Worm (Caenorhabditis elegans) whole organism, early embryonic: ENCODE data around the gene C55C3.73.

Experiments
- B0310.2 ChIP-seq: sonication (generic microtip); optimal IDR thresholded peaks from 2 replicates; lab custom pipeline; 2016; ENCODE audit warnings: mild to moderate bottlenecking, missing genetic modification characterization, missing compliant biosample characterization
- F13C5.2 ChIP-seq: sonication (generic microtip); optimal IDR thresholded peaks from 2 replicates; lab custom pipeline; 2017; ENCODE audit warnings: mild to moderate bottlenecking, missing genetic modification characterization, inconsistent platforms, missing compliant biosample characterization
- aly-1 ChIP-seq: sonication (generic microtip); optimal IDR thresholded peaks from 2 replicates; lab custom pipeline; 2016; ENCODE audit warnings: missing genetic modification characterization, missing compliant biosample characterization
- ama-1 ChIP-seq: fragments of 150-350 bp; optimal IDR thresholded peaks from 2 replicates; lab custom pipeline; 2014
- ceh-13 ChIP-seq: fragments of 200-800 bp; sonication (Bioruptor generic); optimal IDR thresholded peaks from 2 replicates; lab custom pipeline; 2018; ENCODE audit warnings: mild to moderate bottlenecking, missing genetic modification characterization, missing compliant biosample characterization
- ceh-36 ChIP-seq: sonication (generic microtip); optimal IDR thresholded peaks from 2 replicates; lab custom pipeline; 2016; ENCODE audit warnings: missing genetic modification characterization, inconsistent platforms, missing compliant biosample characterization
- ets-7 ChIP-seq: sonication (generic microtip); optimal IDR thresholded peaks from 2 replicates; lab custom pipeline; 2016; ENCODE audit warnings: missing genotype, missing genetic modification characterization, missing compliant biosample characterization
- flt-1 ChIP-seq: fragments of 200-800 bp; sonication (Bioruptor generic); IDR thresholded peaks from 2 replicates; pipeline ENCODE4 v1.3.6; 2022; ENCODE audit warnings: missing genetic modification characterization, missing compliant biosample characterization
- hmbx-1 ChIP-seq: sonication (generic microtip); optimal IDR thresholded peaks from 2 replicates; lab custom pipeline; 2016; ENCODE audit warnings: mild to moderate bottlenecking, missing genetic modification characterization, missing compliant biosample characterization
- hmg-4 ChIP-seq: fragments of 200-800 bp; sonication (Bioruptor generic); optimal IDR thresholded peaks from 2 replicates; lab custom pipeline; 2018; ENCODE audit warnings: mild to moderate bottlenecking, missing genetic modification characterization, missing compliant biosample characterization
- hnd-1 ChIP-seq: sonication (generic microtip); optimal IDR thresholded peaks from 2 replicates; lab custom pipeline; 2016; ENCODE audit warnings: missing genetic modification characterization, missing compliant biosample characterization
- pes-1 ChIP-seq: fragments of 200-800 bp; sonication (Bioruptor generic); IDR thresholded peaks from 2 replicates; pipeline ENCODE4 v1.3.6; 2022; ENCODE audit warnings: missing genetic modification reagents, missing genetic modification characterization, missing compliant biosample characterization
- scrt-1 ChIP-seq: fragments of 200-800 bp; sonication (Bioruptor generic); IDR thresholded peaks from 2 replicates; pipeline ENCODE4 v1.3.6; 2022; ENCODE audit warnings: missing genetic modification characterization, missing compliant biosample characterization
- sea-1 ChIP-seq: fragments of 200-800 bp; sonication (Bioruptor generic); conservative IDR thresholded peaks from 2 replicates; pipeline ENCODE4 v1.3.6; 2022; ENCODE audit warnings: missing genetic modification characterization, missing compliant biosample characterization
- tbx-11 ChIP-seq: fragments of 200-800 bp; sonication (Bioruptor generic); IDR thresholded peaks from 2 replicates; pipeline ENCODE4 v1.3.6; 2022; ENCODE audit warnings: missing genetic modification characterization, missing compliant biosample characterization
- tbx-37 ChIP-seq: fragments of 200-800 bp; sonication (Bioruptor generic); conservative IDR thresholded peaks from 2 replicates; pipeline ENCODE4 v1.3.6; 2022; ENCODE audit warnings: missing genetic modification reagents, missing genetic modification characterization, missing compliant biosample characterization
- tra-4 ChIP-seq: sonication (generic microtip); optimal IDR thresholded peaks from 2 replicates; lab custom pipeline; 2017; ENCODE audit warnings: missing genetic modification characterization, missing compliant biosample characterization

The C55C3.73 gene

DNA sequence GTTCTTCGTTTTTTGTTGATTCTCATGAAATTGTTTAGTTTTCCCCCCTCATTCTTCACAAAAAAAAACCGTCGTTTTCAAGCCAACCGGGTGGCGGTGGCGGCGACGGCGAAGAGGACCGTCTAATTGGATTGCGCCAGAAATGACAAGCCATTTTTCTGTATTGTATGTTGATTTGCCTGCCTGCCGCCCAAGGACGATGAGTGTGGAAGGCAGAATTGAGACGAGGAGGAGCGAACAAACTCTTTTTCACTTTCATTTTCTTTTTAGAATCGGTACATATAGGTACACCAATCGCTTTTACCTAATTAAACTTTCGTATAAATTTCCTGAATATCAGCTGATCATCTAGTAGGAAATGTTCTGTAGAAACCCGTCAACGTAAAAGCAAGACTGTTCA is 1.6 kb downstream of the C55C3.73 start:
- no peak for TF ChIP-seq ceh-36 (tag; lab: Kevin White, UChicago)
- TF ChIP-seq aly-1 (tag; lab: Kevin White, UChicago) = no peak
- no peak for TF ChIP-seq ceh-13 (GFP tag; lab: Kevin White, UChicago)
- TF ChIP-seq F13C5.2 (tag; lab: Kevin White, UChicago) = no peak
- no peak for TF ChIP-seq B0310.2 (tag; lab: Kevin White, UChicago)
- TF ChIP-seq hmg-4 (GFP tag; lab: Kevin White, UChicago) = no peak
- TF ChIP-seq ets-7 (tag; lab: Kevin White, UChicago) = no peak
- no peak for TF ChIP-seq flt-1 (GFP tag; lab: Robert Waterston, UW)
- no peak for TF ChIP-seq sea-1 (GFP tag; lab: Robert Waterston, UW)
- TF ChIP-seq tbx-11 (GFP tag; lab: Robert Waterston, UW) = no peak
- no peak for TF ChIP-seq hmbx-1 (tag; lab: Kevin White, UChicago)
- no peak for TF ChIP-seq tbx-37 (GFP tag; lab: Robert Waterston, UW)

DNA sequence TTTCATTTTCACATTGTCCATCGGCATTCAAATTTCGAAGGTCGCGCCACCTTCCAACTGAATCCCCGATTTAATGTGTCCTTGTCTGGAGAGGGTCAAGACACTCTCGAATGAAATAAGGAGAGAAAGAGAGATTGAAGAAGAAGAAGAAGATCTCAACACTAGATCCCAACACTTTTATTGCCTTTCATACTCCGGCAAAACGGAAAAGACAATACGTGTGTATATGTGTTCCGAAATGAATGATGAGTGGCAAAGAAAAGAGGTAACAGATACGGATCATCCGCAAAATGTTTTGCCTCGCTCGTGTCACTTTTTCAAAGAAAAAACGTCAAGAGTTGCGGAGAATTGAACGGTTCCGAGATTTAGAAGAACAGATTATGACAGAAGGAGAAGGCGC is 2.9 kb downstream of the C55C3.73 start:
- TF ChIP-seq hmbx-1 (tag; lab: Kevin White, UChicago) (no peak), tbx-11 (GFP tag; lab: Robert Waterston, UW) (no peak), flt-1 (GFP tag; lab: Robert Waterston, UW) (no peak), scrt-1 (GFP tag; lab: Robert Waterston, UW) (no peak)

DNA sequence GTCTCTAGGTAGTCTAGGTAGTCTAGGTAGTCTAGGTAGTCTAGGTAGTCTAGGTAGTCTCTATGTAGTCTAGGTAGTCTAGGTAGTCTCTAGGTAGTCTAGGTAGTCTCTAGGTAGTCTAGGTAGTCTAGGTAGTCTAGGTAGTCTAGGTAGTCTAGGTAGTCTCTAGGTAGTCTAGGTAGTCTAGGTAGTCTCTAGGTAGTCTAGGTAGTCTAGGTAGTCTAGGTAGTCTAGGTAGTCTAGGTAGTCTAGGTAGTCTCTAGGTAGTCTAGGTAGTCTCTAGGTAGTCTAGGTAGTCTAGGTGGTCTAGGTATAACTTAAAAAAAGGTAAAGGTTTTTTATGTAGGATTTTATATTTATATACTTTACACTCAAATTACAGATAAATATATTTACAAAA is 12.1 kb downstream of the C55C3.73 start:
- TF ChIP-seq flt-1 (GFP tag; lab: Robert Waterston, UW) (peak; percentile 49; the same call in 1 of the 2 replicates), tbx-37 (GFP tag; lab: Robert Waterston, UW) (peak; percentile 48; the same call in 1 of the 2 replicates)

DNA sequence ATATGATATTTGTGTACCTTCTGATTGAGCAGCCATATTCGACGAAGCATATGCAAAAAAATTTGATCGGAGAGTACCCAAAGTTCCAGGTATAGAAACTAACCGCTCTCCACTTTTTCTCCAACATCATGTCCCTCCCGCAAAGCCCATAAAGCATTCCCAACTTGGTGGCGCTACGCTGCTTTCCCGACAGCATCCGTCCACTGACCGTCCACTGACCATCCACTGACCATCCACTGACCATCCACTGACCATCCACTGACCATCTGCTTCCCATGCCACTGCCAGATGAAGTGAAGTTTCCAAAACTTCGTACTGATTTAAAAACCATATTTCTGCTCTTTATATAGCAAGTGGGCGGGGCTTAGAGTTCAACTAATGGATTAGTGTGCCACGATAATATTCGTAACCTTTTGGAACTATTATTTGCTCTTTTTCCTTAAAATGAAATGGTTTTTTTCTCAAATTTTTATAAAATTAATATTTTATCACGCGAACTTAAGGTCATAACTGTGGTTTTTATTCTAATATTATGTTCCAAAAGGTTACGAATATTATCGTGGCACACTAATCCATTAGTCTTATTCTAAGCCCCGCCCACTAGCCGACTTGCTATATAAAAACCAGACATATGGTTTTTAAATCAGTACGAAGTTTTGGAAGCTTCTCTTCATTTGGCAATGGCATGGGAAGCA is 12.7 kb downstream of the C55C3.73 start, which contains the start of gene C55C3.8:
Gene C55C3.8, plus strand, starts transcription at position 645 of the 695 bp plus-strand sequence.
- no peak for TF ChIP-seq ceh-13 (GFP tag; lab: Kevin White, UChicago)
- no peak for TF ChIP-seq hnd-1
- TF ChIP-seq flt-1 (GFP tag; lab: Robert Waterston, UW) = no peak
- TF ChIP-seq B0310.2 (tag; lab: Kevin White, UChicago) = no peak
- TF ChIP-seq hmg-4 (GFP tag; lab: Kevin White, UChicago) = no peak
- TF ChIP-seq tbx-11 (GFP tag; lab: Robert Waterston, UW) = no peak

DNA sequence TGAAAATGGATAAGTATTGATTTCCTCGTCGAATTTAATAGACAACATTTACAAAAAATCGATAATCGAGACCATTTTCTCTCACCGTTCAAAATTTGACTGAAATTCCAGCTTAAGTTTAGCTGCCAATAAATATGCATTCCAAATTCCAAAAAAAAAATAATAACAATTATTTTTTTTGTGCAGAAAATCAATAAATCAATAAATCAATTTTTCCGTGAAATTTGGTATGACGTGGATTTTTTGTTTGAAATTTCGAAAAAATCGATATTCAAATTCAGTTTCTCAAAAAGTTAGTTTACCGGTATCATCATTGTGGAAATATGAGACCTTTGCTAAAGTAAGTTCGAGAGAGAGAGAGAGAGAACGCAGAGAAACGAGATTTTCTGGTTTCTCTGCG is 18.2 kb downstream of the C55C3.73 start, which contains the start of gene C55C3.3:
Gene C55C3.3, plus strand, starts transcription at position 274 of the 400 bp plus-strand sequence.
- TF ChIP-seq hnd-1 (no peak), hmbx-1 (tag; lab: Kevin White, UChicago) (no peak), flt-1 (GFP tag; lab: Robert Waterston, UW) (no peak), tra-4 (tag; lab: Kevin White, UChicago) (no peak), pes-1 (GFP tag; lab: Robert Waterston, UW) (no peak)

DNA sequence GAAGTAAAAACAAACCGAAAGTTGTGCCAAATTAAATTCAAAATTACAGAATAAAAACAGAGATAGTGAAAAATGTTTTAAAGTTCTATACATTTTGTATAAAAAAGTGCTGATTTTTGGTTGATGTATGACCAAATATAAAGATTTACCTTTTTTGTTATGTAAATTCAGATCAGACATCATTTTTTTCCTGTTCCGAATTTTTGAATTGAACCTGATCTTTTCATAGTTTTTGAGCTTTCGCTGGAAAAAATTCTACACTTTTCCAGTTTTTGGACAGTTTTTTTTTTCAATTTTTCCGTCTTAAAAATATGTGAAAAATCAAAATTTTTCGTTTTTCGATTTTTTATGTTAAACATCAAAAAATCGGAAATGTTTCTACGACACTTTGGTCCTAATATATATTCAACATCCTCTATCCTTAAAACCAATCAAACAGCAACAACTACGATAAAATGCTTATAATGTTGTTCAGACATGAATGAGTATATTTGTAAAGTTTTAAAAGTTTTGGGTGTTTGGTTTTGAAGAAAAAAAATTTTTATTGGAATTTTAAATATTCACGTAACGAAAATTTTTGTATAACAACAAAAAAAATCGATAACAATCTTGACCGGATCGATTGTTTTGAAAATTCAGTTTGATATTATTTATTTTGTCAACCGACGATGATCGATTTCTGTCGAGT is 20.6 kb downstream of the C55C3.73 start, which contains the start of the genes C55C3.7 and C55C3.6:
Gene C55C3.7, minus strand, starts transcription at position 101 of the 688 bp plus-strand sequence.
Gene C55C3.6, plus strand, starts transcription at position 638 of the 688 bp plus-strand sequence.
- TF ChIP-seq tra-4 (tag; lab: Kevin White, UChicago) (no peak), hmbx-1 (tag; lab: Kevin White, UChicago) (no peak), sea-1 (GFP tag; lab: Robert Waterston, UW) (no peak), ceh-13 (GFP tag; lab: Kevin White, UChicago) (no peak), tbx-37 (GFP tag; lab: Robert Waterston, UW) (no peak), pes-1 (GFP tag; lab: Robert Waterston, UW) (no peak), F13C5.2 (tag; lab: Kevin White, UChicago) (no peak), ama-1 (lab: Kevin White, UChicago) (no peak), ets-7 (tag; lab: Kevin White, UChicago) (no peak), ceh-36 (tag; lab: Kevin White, UChicago) (no peak), B0310.2 (tag; lab: Kevin White, UChicago) (no peak)

DNA sequence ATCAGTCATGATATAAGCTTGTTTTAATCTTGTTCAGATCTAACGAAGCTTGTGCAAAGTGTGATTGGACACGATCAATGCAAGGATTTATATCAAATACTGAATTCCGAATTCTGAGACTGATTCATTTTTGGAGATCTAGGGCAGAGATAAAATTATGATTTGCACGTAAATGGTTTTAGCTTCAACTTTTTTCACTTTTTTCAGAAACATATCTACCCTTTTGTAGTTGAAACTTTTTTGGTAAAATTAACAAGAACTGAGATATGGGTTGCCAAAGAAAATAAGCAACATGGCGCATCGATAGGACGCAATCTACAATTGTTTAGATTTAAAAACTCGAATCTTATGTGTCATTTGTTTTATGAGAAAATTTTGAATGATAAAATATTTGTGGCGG is 25.2 kb downstream of the C55C3.73 start, which contains the start of gene C55C3.4:
Gene C55C3.4, minus strand, starts transcription at position 101 of the 400 bp plus-strand sequence.
- TF ChIP-seq ceh-36 (tag; lab: Kevin White, UChicago) (no peak), tbx-37 (GFP tag; lab: Robert Waterston, UW) (no peak), scrt-1 (GFP tag; lab: Robert Waterston, UW) (no peak)

DNA sequence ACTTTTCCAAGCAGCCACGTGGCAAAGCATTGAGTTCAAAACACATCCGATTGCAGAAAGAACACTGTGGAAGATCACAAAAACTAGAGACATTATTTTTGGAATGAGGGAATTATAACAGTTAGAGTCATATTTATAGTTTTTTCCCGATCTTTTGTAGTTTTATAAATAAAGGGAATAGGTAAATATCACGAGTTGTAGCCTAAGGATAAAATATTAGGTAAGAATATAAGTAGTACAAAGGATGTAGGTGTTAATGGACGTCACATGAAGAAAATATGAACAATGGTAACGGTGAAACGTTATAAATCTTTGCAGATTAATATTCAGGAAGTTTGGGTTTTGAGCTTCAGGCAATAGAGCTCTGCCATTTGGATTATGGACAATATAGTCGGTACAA is 28.8 kb downstream of the C55C3.73 start, which contains the start of gene srd-5:
Gene srd-5, minus strand, starts transcription at position 101 of the 400 bp plus-strand sequence.
- TF ChIP-seq sea-1 (GFP tag; lab: Robert Waterston, UW) (no peak), F13C5.2 (tag; lab: Kevin White, UChicago) (no peak), pes-1 (GFP tag; lab: Robert Waterston, UW) (no peak), hmbx-1 (tag; lab: Kevin White, UChicago) (no peak), tra-4 (tag; lab: Kevin White, UChicago) (no peak), aly-1 (tag; lab: Kevin White, UChicago) (no peak), hmg-4 (GFP tag; lab: Kevin White, UChicago) (no peak), ceh-36 (tag; lab: Kevin White, UChicago) (no peak), B0310.2 (tag; lab: Kevin White, UChicago) (no peak), tbx-37 (GFP tag; lab: Robert Waterston, UW) (no peak), ceh-13 (GFP tag; lab: Kevin White, UChicago) (no peak), tbx-11 (GFP tag; lab: Robert Waterston, UW) (no peak), scrt-1 (GFP tag; lab: Robert Waterston, UW) (no peak), ama-1 (lab: Kevin White, UChicago) (no peak)
